Fruit fly (Drosophila melanogaster) whole organism, prepupa: ENCODE results near the gene sea.
A peak's percentile ranks its signal among the peaks of the same experiment; 100 is the strongest.

Source experiments
- CG32006 ChIP-seq: fragments of 200-800 bp; sonication (Bioruptor generic); optimal IDR thresholded peaks from 3 replicates; lab custom pipeline; 2017; ENCODE audit warnings: missing biosample characterization, mild to moderate bottlenecking, missing genetic modification characterization
- CG6808 ChIP-seq: fragments of 200-800 bp; sonication (Bioruptor generic); optimal IDR thresholded peaks from 3 replicates; lab custom pipeline; 2017; ENCODE audit warnings: missing biosample characterization, missing genetic modification characterization, mild to moderate bottlenecking, moderate library complexity, missing genetic modification reagents
- CG9139 ChIP-seq: fragments of 200-800 bp; sonication (Bioruptor generic); optimal IDR thresholded peaks from 3 replicates; lab custom pipeline; 2017; ENCODE audit warnings: missing biosample characterization, mild to moderate bottlenecking, missing genetic modification characterization
- Gug ChIP-seq: fragments of 200-800 bp; sonication (Bioruptor generic); IDR thresholded peaks from 2 replicates; pipeline ENCODE4 v1.3.6; 2022; ENCODE audit warnings: missing biosample characterization, missing genetic modification characterization
- Hr39 ChIP-seq: fragments of 200-800 bp; sonication (Bioruptor generic); optimal IDR thresholded peaks from 2 replicates; lab custom pipeline; 2016; ENCODE audit warnings: missing biosample characterization, missing genetic modification characterization
- Hr4 ChIP-seq: fragments of 200-800 bp; sonication (Bioruptor generic); optimal IDR thresholded peaks from 3 replicates; lab custom pipeline; 2016; ENCODE audit warnings: missing biosample characterization, missing genetic modification characterization
- Sox102F ChIP-seq: fragments of 200-800 bp; sonication (Bioruptor generic); optimal IDR thresholded peaks from 2 replicates; lab custom pipeline; 2016; ENCODE audit warnings: missing biosample characterization, mild to moderate bottlenecking, missing genetic modification characterization
- ss ChIP-seq, 2 experiments: fragments of 200-800 bp; sonication (Bioruptor generic); optimal IDR thresholded peaks; 2 replicates in 1 of 2; 3 replicates in 1 of 2; lab custom pipeline; 2017 to 2018; ENCODE audit warnings: mild to moderate bottlenecking in 2 of 2, missing biosample characterization in 2 of 2, missing genetic modification characterization in 2 of 2, moderate library complexity in 1 of 2

DNA sequence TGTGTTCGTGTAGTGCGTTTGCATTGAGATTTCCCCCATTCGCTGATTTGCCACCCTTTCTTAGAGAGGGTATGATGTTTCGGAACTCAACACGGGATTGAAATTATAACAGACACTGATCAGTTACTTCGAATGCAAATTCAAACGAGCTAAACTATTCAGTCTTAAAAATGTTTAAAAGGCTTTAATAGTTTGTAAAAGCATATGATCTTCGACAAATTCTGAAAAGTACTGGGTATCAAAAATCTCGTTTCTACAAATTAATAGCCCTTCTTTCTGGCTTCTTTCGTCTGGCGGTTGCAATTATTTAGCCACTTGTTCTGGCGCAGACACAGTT lies 15.4 kb upstream of the sea start:
- TF ChIP-seq ss (GFP tag; optimal IDR thresholded peaks at IDR 0.05; lab: Kevin White, UChicago) = peak in 1 of 2 experiments; percentile 73
- peak; percentile 92 for TF ChIP-seq CG32006 (GFP tag; lab: Kevin White, UChicago)
- TF ChIP-seq CG6808 (GFP tag; lab: Kevin White, UChicago) = peak; percentile 77
- no peak for TF ChIP-seq Sox102F (GFP tag; lab: Kevin White, UChicago)
- TF ChIP-seq Hr39 (GFP tag; lab: Kevin White, UChicago) = no peak
- TF ChIP-seq Hr4 = no peak
- peak; percentile 88 for TF ChIP-seq Gug (GFP tag; lab: Robert Waterston, UW)
- TF ChIP-seq CG9139 (GFP tag; lab: Kevin White, UChicago) = peak; percentile 50
